Worm (Caenorhabditis elegans) whole organism, early embryonic: Measurements from ENCODE around the gene C18D11.10.
A peak's percentile ranks its signal among the peaks of the same experiment; 100 is the strongest.
"Not testable (repeated sequence)": the region's sequence is repeated elsewhere in the genome, so short reads cannot be mapped to it uniquely, and the experiment has no call there.

Source experiments
- B0310.2 ChIP-seq: sonication (generic microtip); optimal IDR thresholded peaks from 2 replicates; lab custom pipeline; 2016; ENCODE audit warnings: mild to moderate bottlenecking, missing genetic modification characterization, missing compliant biosample characterization
- F13C5.2 ChIP-seq: sonication (generic microtip); optimal IDR thresholded peaks from 2 replicates; lab custom pipeline; 2017; ENCODE audit warnings: mild to moderate bottlenecking, missing genetic modification characterization, inconsistent platforms, missing compliant biosample characterization
- aly-1 ChIP-seq: sonication (generic microtip); optimal IDR thresholded peaks from 2 replicates; lab custom pipeline; 2016; ENCODE audit warnings: missing genetic modification characterization, missing compliant biosample characterization
- ama-1 ChIP-seq: fragments of 150-350 bp; optimal IDR thresholded peaks from 2 replicates; lab custom pipeline; 2014
- ceh-13 ChIP-seq: fragments of 200-800 bp; sonication (Bioruptor generic); optimal IDR thresholded peaks from 2 replicates; lab custom pipeline; 2018; ENCODE audit warnings: mild to moderate bottlenecking, missing genetic modification characterization, missing compliant biosample characterization
- ceh-36 ChIP-seq: sonication (generic microtip); optimal IDR thresholded peaks from 2 replicates; lab custom pipeline; 2016; ENCODE audit warnings: missing genetic modification characterization, inconsistent platforms, missing compliant biosample characterization
- ets-7 ChIP-seq: sonication (generic microtip); optimal IDR thresholded peaks from 2 replicates; lab custom pipeline; 2016; ENCODE audit warnings: missing genotype, missing genetic modification characterization, missing compliant biosample characterization
- flt-1 ChIP-seq: fragments of 200-800 bp; sonication (Bioruptor generic); IDR thresholded peaks from 2 replicates; pipeline ENCODE4 v1.3.6; 2022; ENCODE audit warnings: missing genetic modification characterization, missing compliant biosample characterization
- hmbx-1 ChIP-seq: sonication (generic microtip); optimal IDR thresholded peaks from 2 replicates; lab custom pipeline; 2016; ENCODE audit warnings: mild to moderate bottlenecking, missing genetic modification characterization, missing compliant biosample characterization
- hmg-4 ChIP-seq: fragments of 200-800 bp; sonication (Bioruptor generic); optimal IDR thresholded peaks from 2 replicates; lab custom pipeline; 2018; ENCODE audit warnings: mild to moderate bottlenecking, missing genetic modification characterization, missing compliant biosample characterization
- hnd-1 ChIP-seq: sonication (generic microtip); optimal IDR thresholded peaks from 2 replicates; lab custom pipeline; 2016; ENCODE audit warnings: missing genetic modification characterization, missing compliant biosample characterization
- pes-1 ChIP-seq: fragments of 200-800 bp; sonication (Bioruptor generic); IDR thresholded peaks from 2 replicates; pipeline ENCODE4 v1.3.6; 2022; ENCODE audit warnings: missing genetic modification reagents, missing genetic modification characterization, missing compliant biosample characterization
- scrt-1 ChIP-seq: fragments of 200-800 bp; sonication (Bioruptor generic); IDR thresholded peaks from 2 replicates; pipeline ENCODE4 v1.3.6; 2022; ENCODE audit warnings: missing genetic modification characterization, missing compliant biosample characterization
- sea-1 ChIP-seq: fragments of 200-800 bp; sonication (Bioruptor generic); conservative IDR thresholded peaks from 2 replicates; pipeline ENCODE4 v1.3.6; 2022; ENCODE audit warnings: missing genetic modification characterization, missing compliant biosample characterization
- tbx-11 ChIP-seq: fragments of 200-800 bp; sonication (Bioruptor generic); IDR thresholded peaks from 2 replicates; pipeline ENCODE4 v1.3.6; 2022; ENCODE audit warnings: missing genetic modification characterization, missing compliant biosample characterization
- tbx-37 ChIP-seq: fragments of 200-800 bp; sonication (Bioruptor generic); conservative IDR thresholded peaks from 2 replicates; pipeline ENCODE4 v1.3.6; 2022; ENCODE audit warnings: missing genetic modification reagents, missing genetic modification characterization, missing compliant biosample characterization
- tra-4 ChIP-seq: sonication (generic microtip); optimal IDR thresholded peaks from 2 replicates; lab custom pipeline; 2017; ENCODE audit warnings: missing genetic modification characterization, missing compliant biosample characterization

Gene C18D11.10

DNA sequence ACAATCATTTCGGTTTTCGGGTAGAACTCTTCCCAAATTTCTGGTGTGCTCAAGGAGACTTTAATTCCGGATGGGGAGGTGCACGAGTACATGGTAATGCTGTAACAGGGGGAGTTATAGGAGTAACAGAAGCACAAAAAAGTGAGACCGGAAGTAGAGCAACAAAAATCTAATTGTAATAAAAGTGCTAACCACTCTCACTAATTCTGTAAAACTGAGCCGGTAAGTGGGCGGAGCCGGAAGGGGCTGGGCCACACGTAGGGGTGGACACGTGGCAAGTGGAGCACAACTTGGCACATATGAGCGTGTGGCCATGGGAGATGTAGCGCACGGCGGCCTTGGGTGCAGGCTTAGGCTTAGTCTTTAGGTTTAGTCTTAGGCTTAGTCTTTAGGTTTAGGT, 21.6 kb upstream of the C18D11.10 start, which contains the start of gene tbx-38:
tbx-38 (minus strand) TSS at position 101 of the 400 bp plus-strand sequence.
- TF ChIP-seq tra-4 (tag; lab: Kevin White, UChicago) (no peak), ets-7 (tag; lab: Kevin White, UChicago) (peak; percentile 30), ceh-13 (GFP tag; lab: Kevin White, UChicago) (no peak)

DNA sequence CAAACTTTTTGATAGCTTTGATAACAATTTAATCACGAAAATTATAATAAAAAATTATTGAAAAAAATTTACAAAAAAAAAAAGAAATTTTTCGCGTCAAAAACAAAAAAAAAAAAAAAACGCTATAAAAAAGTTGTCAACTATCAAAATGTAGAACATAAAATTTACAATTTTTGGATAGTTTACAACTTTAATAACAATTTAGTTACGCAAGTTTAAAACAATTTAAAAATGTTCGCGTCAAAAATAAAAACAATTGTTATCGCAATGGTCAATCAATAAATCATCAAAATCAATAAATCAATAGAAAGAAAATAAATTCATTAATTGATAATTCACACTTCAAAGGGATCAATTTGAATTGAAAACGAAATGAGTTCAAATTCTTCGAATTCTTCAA, 20.1 kb upstream of the C18D11.10 start, which contains the start of gene C24H11.1:
C24H11.1 (plus strand) TSS at position 301 of the 400 bp plus-strand sequence.
- TF ChIP-seq flt-1, tbx-11, scrt-1 (GFP tag; lab: Robert Waterston, UW): not testable (repeated sequence)

DNA sequence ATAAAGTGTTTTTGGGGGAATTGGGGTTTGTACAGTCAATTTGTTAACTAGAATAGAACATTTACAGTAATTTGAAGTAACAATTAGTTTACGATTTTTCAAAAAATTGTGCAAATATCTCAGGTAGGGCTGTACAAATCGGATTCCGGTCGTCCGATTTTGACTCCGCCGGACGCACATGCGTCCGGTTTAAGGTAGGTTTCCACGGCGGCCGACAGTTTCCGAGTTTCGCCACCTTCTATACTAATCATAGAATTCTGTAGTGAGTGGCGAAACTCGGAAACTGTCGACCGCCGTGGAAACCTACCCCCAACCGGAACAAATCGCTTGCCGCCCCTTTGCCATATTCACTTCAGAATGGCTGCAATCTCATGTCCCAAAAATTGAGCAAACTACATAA, 18.0 kb upstream of the C18D11.10 start:
- TF ChIP-seq hnd-1: no peak
- TF ChIP-seq tra-4 (tag; lab: Kevin White, UChicago): no peak
- no peak for TF ChIP-seq B0310.2
- no peak for TF ChIP-seq sea-1 (GFP tag; lab: Robert Waterston, UW)
- no peak for TF ChIP-seq aly-1 (tag; lab: Kevin White, UChicago)
- no peak for TF ChIP-seq ceh-36

DNA sequence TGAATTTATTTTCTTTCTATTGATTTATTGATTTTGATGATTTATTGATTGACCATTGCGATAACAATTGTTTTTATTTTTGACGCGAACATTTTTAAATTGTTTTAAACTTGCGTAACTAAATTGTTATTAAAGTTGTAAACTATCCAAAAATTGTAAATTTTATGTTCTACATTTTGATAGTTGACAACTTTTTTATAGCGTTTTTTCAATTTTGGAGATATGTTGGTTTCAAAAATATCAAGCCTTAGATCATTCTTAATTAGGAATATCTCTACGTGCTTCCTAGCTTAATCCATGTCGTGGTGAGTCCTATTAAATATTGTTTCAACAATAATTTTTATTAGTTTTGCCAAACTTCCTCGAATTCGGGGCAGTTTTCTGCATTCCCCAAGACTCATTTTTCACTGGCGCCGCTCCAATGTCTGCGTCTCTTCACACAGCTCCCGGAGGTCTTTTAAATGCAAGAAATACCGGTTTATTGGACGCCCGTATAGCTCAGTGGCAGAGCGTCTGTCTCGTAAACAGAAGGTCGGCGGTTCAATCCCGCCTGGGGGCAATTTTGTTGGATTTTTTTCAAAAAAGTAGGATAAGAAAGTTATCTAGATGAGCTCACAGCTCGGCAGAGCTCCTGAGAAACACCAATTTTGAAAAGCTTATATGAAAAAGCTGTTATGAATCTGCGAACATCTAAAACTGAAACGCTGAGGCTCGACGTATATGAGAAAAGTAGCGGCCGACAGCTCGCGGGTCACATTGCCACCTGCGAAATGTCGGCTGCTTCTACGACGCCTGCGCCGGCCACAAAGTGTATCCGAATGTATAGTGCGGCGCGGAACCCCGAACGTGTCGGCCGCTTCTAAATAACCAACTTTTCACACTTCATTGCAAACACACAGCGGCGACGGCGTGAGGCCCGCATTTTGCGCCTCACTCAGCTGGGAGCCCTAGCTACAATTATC, 14.9 kb upstream of the C18D11.10 start, which contains the start of gene C24H11.2:
C24H11.2 (minus strand) TSS at position 51 of the 962 bp plus-strand sequence.
- TF ChIP-seq hnd-1 (peak; percentile 14), sea-1 (GFP tag; lab: Robert Waterston, UW) (0 out of 2 replicates have a peak, but pooled peaks have one; percentile 60), F13C5.2 (tag; lab: Kevin White, UChicago) (peak; percentile 17), ceh-36 (peak; percentile 31), flt-1 (GFP tag; lab: Robert Waterston, UW) (peak; percentile 11; the same call in 1 of the 2 replicates), tbx-37 (GFP tag; lab: Robert Waterston, UW) (peak; percentile 37; the same call in 1 of the 2 replicates), pes-1 (peak; percentile 79), scrt-1 (GFP tag; lab: Robert Waterston, UW) (peak; percentile 46; the same call in 1 of the 2 replicates)

DNA sequence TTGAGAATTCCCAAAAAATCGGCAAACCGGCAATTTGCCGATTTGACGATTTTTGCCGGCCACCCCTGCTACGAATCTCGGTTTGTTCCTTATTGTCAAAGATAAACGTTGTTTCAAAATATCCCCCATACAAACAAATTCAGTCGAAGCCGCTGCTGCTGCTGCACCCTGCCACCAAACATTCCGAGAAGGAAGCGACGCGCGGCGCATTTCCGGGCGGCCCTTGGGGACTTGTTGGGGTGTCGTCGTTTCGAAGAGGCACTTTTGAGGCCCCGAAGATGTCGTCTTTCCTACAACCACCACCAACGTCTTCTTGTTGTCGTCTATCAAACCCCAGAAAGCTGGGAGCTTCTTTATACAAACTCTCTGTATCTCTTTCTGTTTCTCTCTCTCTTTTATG, 13.1 kb upstream of the C18D11.10 start:
- no peak for TF ChIP-seq ets-7 (tag; lab: Kevin White, UChicago)
- TF ChIP-seq F13C5.2 (tag; lab: Kevin White, UChicago): no peak
- TF ChIP-seq sea-1 (GFP tag; lab: Robert Waterston, UW): no peak
- no peak for TF ChIP-seq tbx-11 (GFP tag; lab: Robert Waterston, UW)
- no peak for TF ChIP-seq tbx-37 (GFP tag; lab: Robert Waterston, UW)
- TF ChIP-seq pes-1: no peak
- no peak for TF ChIP-seq hnd-1
- TF ChIP-seq tra-4 (tag; lab: Kevin White, UChicago): no peak
- no peak for TF ChIP-seq aly-1 (tag; lab: Kevin White, UChicago)
- TF ChIP-seq B0310.2: no peak
- no peak for TF ChIP-seq hmg-4 (GFP tag; lab: Kevin White, UChicago)
- no peak for TF ChIP-seq flt-1 (GFP tag; lab: Robert Waterston, UW)
- TF ChIP-seq ceh-36: no peak
- TF ChIP-seq hmbx-1: no peak
- TF ChIP-seq ama-1 (lab: Kevin White, UChicago): no peak

DNA sequence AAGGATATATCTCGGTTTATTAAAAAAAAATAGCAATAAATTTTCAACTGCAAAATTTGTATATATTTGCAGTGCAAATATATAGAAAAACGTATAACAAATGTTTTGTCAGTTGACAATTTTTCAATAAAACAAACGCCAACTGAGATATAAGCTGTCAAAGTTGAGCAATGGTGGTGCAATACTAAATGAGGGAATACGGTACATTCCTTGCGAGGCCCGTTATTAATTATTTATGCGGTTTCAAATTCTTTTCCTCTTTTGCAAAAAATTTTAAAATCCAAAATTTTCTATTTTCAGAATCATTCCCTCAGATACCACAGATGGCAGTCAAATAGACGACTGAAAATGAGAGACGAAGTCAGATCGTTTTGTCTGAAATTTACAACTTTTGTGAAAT, 12.1 kb upstream of the C18D11.10 start, which contains the start of gene twk-39:
twk-39 (plus strand) TSS at position 301 of the 400 bp plus-strand sequence.
- no peak for TF ChIP-seq tbx-37 (GFP tag; lab: Robert Waterston, UW)
- TF ChIP-seq pes-1: no peak
- no peak for TF ChIP-seq hmbx-1
- TF ChIP-seq aly-1 (tag; lab: Kevin White, UChicago): no peak
- TF ChIP-seq ceh-13 (GFP tag; lab: Kevin White, UChicago): no peak
- TF ChIP-seq ets-7 (tag; lab: Kevin White, UChicago): no peak
- no peak for TF ChIP-seq ceh-36
- TF ChIP-seq tbx-11 (GFP tag; lab: Robert Waterston, UW): no peak
- TF ChIP-seq hnd-1: no peak
- no peak for TF ChIP-seq hmg-4 (GFP tag; lab: Kevin White, UChicago)
- TF ChIP-seq F13C5.2 (tag; lab: Kevin White, UChicago): no peak
- TF ChIP-seq B0310.2: no peak
- TF ChIP-seq scrt-1 (GFP tag; lab: Robert Waterston, UW): no peak
- no peak for TF ChIP-seq ama-1 (lab: Kevin White, UChicago)
- no peak for TF ChIP-seq flt-1 (GFP tag; lab: Robert Waterston, UW)
- no peak for TF ChIP-seq sea-1 (GFP tag; lab: Robert Waterston, UW)
- TF ChIP-seq tra-4 (tag; lab: Kevin White, UChicago): no peak

DNA sequence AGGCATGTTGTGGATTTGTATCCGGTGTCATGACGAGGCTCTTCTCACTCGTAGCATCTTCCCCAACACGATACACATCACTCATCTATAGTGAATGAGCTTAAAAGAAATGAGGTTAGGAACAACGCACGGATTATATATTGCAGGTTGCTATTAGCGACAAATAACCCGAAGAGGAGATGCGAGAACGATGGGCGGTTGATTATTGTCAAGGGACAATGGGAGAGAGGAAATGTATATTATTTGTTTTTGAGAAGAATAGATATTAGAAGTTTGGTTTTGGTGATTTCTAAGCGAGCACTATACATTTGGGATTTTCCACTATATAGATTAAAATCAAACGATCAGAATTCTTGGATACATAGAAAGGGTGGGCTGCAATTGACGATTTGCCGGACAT, 823 bp upstream of the C18D11.10 start, which contains the start of gene C18D11.7:
C18D11.7 (minus strand) TSS at position 101 of the 400 bp plus-strand sequence.
- TF ChIP-seq ets-7 (tag; lab: Kevin White, UChicago) (no peak), aly-1 (tag; lab: Kevin White, UChicago) (no peak), scrt-1 (GFP tag; lab: Robert Waterston, UW) (no peak), hnd-1 (no peak), ama-1 (lab: Kevin White, UChicago) (no peak), pes-1 (no peak)
